Worm (Caenorhabditis elegans) whole organism, late embryonic: ENCODE data around the gene gpdh-2.
A peak's percentile ranks its signal among the peaks of the same experiment; 100 is the strongest.

Experiments
- C08G9.2 ChIP-seq: sonication (generic microtip); optimal IDR thresholded peaks from 2 replicates; lab custom pipeline; 2016; ENCODE audit warnings: mild to moderate bottlenecking, missing genetic modification characterization, moderate library complexity, missing compliant biosample characterization
- F13H6.1 ChIP-seq: sonication (generic microtip); optimal IDR thresholded peaks from 2 replicates; lab custom pipeline; 2016; ENCODE audit warnings: missing genetic modification characterization, missing compliant biosample characterization
- K09A11.1 ChIP-seq: sonication (generic microtip); optimal IDR thresholded peaks from 2 replicates; lab custom pipeline; 2017; ENCODE audit warnings: antibody characterized with exemption, mild to moderate bottlenecking, missing genetic modification characterization, missing compliant biosample characterization; ENCODE audit not compliant: insufficient read depth
- T23F11.4 ChIP-seq: fragments of 200-800 bp; sonication (Bioruptor generic); optimal IDR thresholded peaks from 2 replicates; lab custom pipeline; 2018; ENCODE audit warnings: mild to moderate bottlenecking, missing genetic modification characterization, missing compliant biosample characterization
- ahr-1 ChIP-seq: sonication (generic microtip); optimal IDR thresholded peaks from 2 replicates; lab custom pipeline; 2016; ENCODE audit warnings: missing genetic modification characterization, missing compliant biosample characterization
- ama-1 ChIP-seq: fragments of 150-350 bp; optimal IDR thresholded peaks from 2 replicates; lab custom pipeline; 2014
- ceh-14 ChIP-seq: sonication (generic microtip); optimal IDR thresholded peaks from 2 replicates; lab custom pipeline; 2016; ENCODE audit warnings: missing genotype, missing genetic modification characterization, missing compliant biosample characterization
- ceh-18 ChIP-seq: sonication (generic microtip); optimal IDR thresholded peaks from 2 replicates; lab custom pipeline; 2016; ENCODE audit warnings: missing genetic modification characterization, missing compliant biosample characterization
- ceh-22 ChIP-seq: sonication (generic microtip); optimal IDR thresholded peaks from 2 replicates; lab custom pipeline; 2017; ENCODE audit warnings: missing biosample characterization, missing genetic modification characterization
- ceh-34 ChIP-seq: sonication (generic microtip); optimal IDR thresholded peaks from 2 replicates; lab custom pipeline; 2016; ENCODE audit warnings: mild to moderate bottlenecking, missing genetic modification characterization, missing compliant biosample characterization
- ceh-45 ChIP-seq: fragments of 200-800 bp; sonication (Bioruptor generic); IDR thresholded peaks from 2 replicates; pipeline ENCODE4 v1.3.6; 2022; ENCODE audit warnings: missing genetic modification reagents, missing genetic modification characterization, missing compliant biosample characterization
- che-1 ChIP-seq: sonication (generic microtip); optimal IDR thresholded peaks from 2 replicates; lab custom pipeline; 2016; ENCODE audit warnings: mild to moderate bottlenecking, missing genetic modification characterization, missing compliant biosample characterization
- dmd-4 ChIP-seq: sonication (generic microtip); optimal IDR thresholded peaks from 2 replicates; lab custom pipeline; 2016; ENCODE audit warnings: borderline replicate concordance, missing genetic modification characterization, missing compliant biosample characterization
- dve-1 ChIP-seq: sonication (generic microtip); optimal IDR thresholded peaks from 2 replicates; lab custom pipeline; 2017; ENCODE audit warnings: antibody characterized with exemption, mild to moderate bottlenecking, missing genetic modification characterization, missing compliant biosample characterization
- elt-2 ChIP-seq: sonication (generic microtip); optimal IDR thresholded peaks from 2 replicates; lab custom pipeline; 2016; ENCODE audit warnings: missing genetic modification reagents, missing genetic modification characterization, missing compliant biosample characterization
- ets-4 ChIP-seq: sonication (generic microtip); optimal IDR thresholded peaks from 2 replicates; lab custom pipeline; 2016; ENCODE audit warnings: missing genetic modification characterization, missing compliant biosample characterization
- eyg-1 ChIP-seq: sonication (generic microtip); optimal IDR thresholded peaks from 2 replicates; lab custom pipeline; 2016; ENCODE audit warnings: missing genotype, missing genetic modification characterization, missing compliant biosample characterization
- fkh-10 ChIP-seq: fragments of 150-350 bp; optimal IDR thresholded peaks from 2 replicates; lab custom pipeline; 2014; ENCODE audit warnings: missing biosample characterization, missing genetic modification reagents, missing genetic modification characterization
- fkh-6 ChIP-seq: sonication (generic microtip); optimal IDR thresholded peaks from 2 replicates; lab custom pipeline; 2016; ENCODE audit warnings: missing genetic modification characterization, missing compliant biosample characterization
- hlh-30 ChIP-seq: sonication (generic microtip); optimal IDR thresholded peaks from 2 replicates; lab custom pipeline; 2017; ENCODE audit warnings: antibody characterized with exemption, missing genetic modification characterization, missing compliant biosample characterization; ENCODE audit not compliant: insufficient read depth
- hlh-6 ChIP-seq: sonication (generic microtip); optimal IDR thresholded peaks from 2 replicates; lab custom pipeline; 2016; ENCODE audit warnings: missing genotype, missing genetic modification characterization, missing compliant biosample characterization
- hlh-8 ChIP-seq: sonication (generic microtip); optimal IDR thresholded peaks from 2 replicates; lab custom pipeline; 2016; ENCODE audit warnings: missing genotype, missing genetic modification characterization, missing compliant biosample characterization
- lim-6 ChIP-seq: sonication (generic microtip); optimal IDR thresholded peaks from 2 replicates; lab custom pipeline; 2016; ENCODE audit warnings: missing genetic modification characterization, missing compliant biosample characterization
- odd-2 ChIP-seq: sonication (generic microtip); optimal IDR thresholded peaks from 2 replicates; lab custom pipeline; 2017; ENCODE audit warnings: antibody characterized with exemption, mild to moderate bottlenecking, missing genetic modification characterization, missing compliant biosample characterization
- pha-4 ChIP-seq: fragments of 150-350 bp; optimal IDR thresholded peaks from 2 replicates; lab custom pipeline; 2018; ENCODE audit warnings: missing biosample characterization, missing genetic modification reagents, missing genetic modification characterization
- pros-1 ChIP-seq: fragments of 150-350 bp; optimal IDR thresholded peaks from 2 replicates; lab custom pipeline; 2014; ENCODE audit warnings: missing biosample characterization, missing genetic modification reagents, missing genetic modification characterization
- rnt-1 ChIP-seq: sonication (generic microtip); optimal IDR thresholded peaks from 2 replicates; lab custom pipeline; 2016; ENCODE audit warnings: missing genetic modification characterization, missing compliant biosample characterization
- sox-2 ChIP-seq: fragments of 200-800 bp; sonication (Bioruptor generic); IDR thresholded peaks from 2 replicates; pipeline ENCODE4 v1.3.6; 2022; ENCODE audit warnings: missing genetic modification reagents, missing genetic modification characterization, missing compliant biosample characterization
- syd-9 ChIP-seq: sonication (generic microtip); optimal IDR thresholded peaks from 2 replicates; lab custom pipeline; 2016; ENCODE audit warnings: mild to moderate bottlenecking, missing genetic modification characterization, moderate library complexity, missing compliant biosample characterization
- tbx-2 ChIP-seq: sonication (generic microtip); optimal IDR thresholded peaks from 2 replicates; lab custom pipeline; 2016; ENCODE audit warnings: missing genetic modification characterization, missing compliant biosample characterization
- tbx-7 ChIP-seq: sonication (generic microtip); optimal IDR thresholded peaks from 2 replicates; lab custom pipeline; 2016; ENCODE audit warnings: missing genotype, missing genetic modification characterization, missing compliant biosample characterization
- unc-42 ChIP-seq: sonication (generic microtip); optimal IDR thresholded peaks from 2 replicates; lab custom pipeline; 2016; ENCODE audit warnings: missing genotype, missing genetic modification characterization, missing compliant biosample characterization
- unc-55 ChIP-seq: sonication (generic microtip); optimal IDR thresholded peaks from 2 replicates; lab custom pipeline; 2017; ENCODE audit warnings: missing biosample characterization, missing genetic modification reagents, missing genetic modification characterization
- unc-86 ChIP-seq: sonication (generic microtip); optimal IDR thresholded peaks from 2 replicates; lab custom pipeline; 2016; ENCODE audit warnings: missing genetic modification characterization, missing compliant biosample characterization
- zip-5 ChIP-seq: sonication (generic microtip); optimal IDR thresholded peaks from 2 replicates; lab custom pipeline; 2016; ENCODE audit warnings: missing genetic modification characterization, missing compliant biosample characterization
- ztf-16 ChIP-seq: sonication (generic microtip); optimal IDR thresholded peaks from 2 replicates; lab custom pipeline; 2017; ENCODE audit warnings: missing genetic modification characterization, missing compliant biosample characterization

Gene gpdh-2

DNA sequence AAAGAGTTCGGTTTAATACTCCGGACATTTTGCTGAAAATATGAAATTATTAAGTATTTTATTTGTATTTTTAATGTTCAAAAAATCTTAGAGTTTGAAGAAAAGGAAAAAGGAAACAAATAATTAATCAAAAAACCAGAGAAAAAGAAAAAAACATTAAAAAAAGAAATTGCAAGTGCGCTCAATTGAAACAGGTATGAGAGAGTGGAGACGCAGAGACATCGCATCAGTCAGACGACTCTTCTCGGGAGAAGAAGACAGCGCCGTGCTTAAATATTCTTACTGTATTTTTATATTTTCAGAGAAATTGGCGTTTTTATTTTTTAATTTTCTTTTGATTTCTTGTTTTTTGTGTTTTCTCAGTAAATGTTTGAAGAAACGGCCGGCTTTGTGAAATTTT is 10.9 kb downstream of the gpdh-2 start, which contains the start of gene mrpl-36:
Gene mrpl-36 (minus strand): TSS at position 34 of the 400 bp plus-strand sequence.
- TF ChIP-seq dmd-4 (tag; lab: Kevin White, UChicago) (no peak), unc-55 (peak; percentile 11)

DNA sequence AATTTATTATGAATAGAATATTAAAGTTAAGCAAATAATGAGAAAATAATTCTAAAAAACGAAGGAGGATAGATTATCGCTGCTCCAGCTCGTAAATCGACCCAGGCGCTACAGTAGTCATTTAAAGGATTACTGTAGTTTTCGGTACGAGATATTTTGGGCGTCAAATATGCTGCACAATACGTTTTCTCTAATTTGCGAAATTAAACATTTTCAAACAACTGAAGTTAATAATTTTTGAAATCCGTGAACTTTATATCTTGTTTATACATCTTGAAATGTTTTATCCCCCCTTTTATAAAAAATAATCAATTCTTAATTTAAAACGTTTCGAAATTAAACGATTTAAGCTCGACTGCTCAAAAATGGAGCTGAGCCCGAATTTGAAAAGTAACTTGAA is 12.9 kb downstream of the gpdh-2 start, which contains the start of gene K11H3.2:
Gene K11H3.2 (plus strand): TSS at position 301 of the 400 bp plus-strand sequence.
- no peak for TF ChIP-seq T23F11.4
- TF ChIP-seq C08G9.2 (tag; lab: Kevin White, UChicago), result no peak
- TF ChIP-seq fkh-10 (GFP tag; lab: Kevin White, UChicago), result no peak
- no peak for TF ChIP-seq dve-1 (tag; lab: Kevin White, UChicago)
- TF ChIP-seq ceh-45 (GFP tag; lab: Robert Waterston, UW), result no peak
- no peak for TF ChIP-seq K09A11.1
- no peak for TF ChIP-seq F13H6.1 (tag; lab: Kevin White, UChicago)
- no peak for TF ChIP-seq ceh-34 (tag; lab: Kevin White, UChicago)
- no peak for TF ChIP-seq lim-6
- no peak for TF ChIP-seq ama-1
- no peak for TF ChIP-seq unc-55
- TF ChIP-seq zip-5 (tag; lab: Kevin White, UChicago), result no peak
- no peak for TF ChIP-seq hlh-6
- TF ChIP-seq elt-2 (tag; lab: Kevin White, UChicago), result no peak
- no peak for TF ChIP-seq syd-9 (tag; lab: Kevin White, UChicago)

- TF ChIP-seq ceh-18 (tag; lab: Kevin White, UChicago), result no peak
- no peak for TF ChIP-seq ceh-34 (tag; lab: Kevin White, UChicago)
Observed at ce11 chrIII:9843715-9844114, 15.3 kb downstream of the gpdh-2 start, which contains the start of gene K11H3.5. K11H3.5 (plus strand) TSS chrIII:9843768.

- no peak for TF ChIP-seq tbx-7 (tag; lab: Kevin White, UChicago)
- TF ChIP-seq pha-4, result no peak
- TF ChIP-seq ets-4, result no peak
- TF ChIP-seq ceh-22 (tag; lab: Kevin White, UChicago), result no peak
- no peak for TF ChIP-seq dmd-4 (tag; lab: Kevin White, UChicago)
- no peak for TF ChIP-seq hlh-30
- TF ChIP-seq unc-86 (tag; lab: Kevin White, UChicago), result no peak
- no peak for TF ChIP-seq unc-42
- TF ChIP-seq, all 69 proteins: peak for 0
Observed at ce11 chrIII:9834888-9835287, 24.1 kb downstream of the gpdh-2 start, which contains the start of gene K11H3.8. K11H3.8 (plus strand) TSS chrIII:9835188.

- no peak for TF ChIP-seq ahr-1 (tag; lab: Kevin White, UChicago)
- TF ChIP-seq ztf-16, result no peak
- no peak for TF ChIP-seq sox-2 (GFP tag; lab: Robert Waterston, UW)
- no peak for TF ChIP-seq elt-2 (tag; lab: Kevin White, UChicago)
- no peak for TF ChIP-seq ceh-14 (tag; lab: Kevin White, UChicago)
- TF ChIP-seq che-1 (tag; lab: Kevin White, UChicago), result no peak
- no peak for TF ChIP-seq eyg-1 (tag; lab: Kevin White, UChicago)
- TF ChIP-seq pros-1 (tag; lab: Kevin White, UChicago), result no peak
- no peak for TF ChIP-seq tbx-2 (tag; lab: Kevin White, UChicago)
- TF ChIP-seq fkh-6 (tag; lab: Kevin White, UChicago), result no peak
- TF ChIP-seq hlh-8 (tag; lab: Kevin White, UChicago), result no peak
- TF ChIP-seq T23F11.4, result no peak
- no peak for TF ChIP-seq ceh-45 (GFP tag; lab: Robert Waterston, UW)
- no peak for TF ChIP-seq rnt-1 (tag; lab: Kevin White, UChicago)
- no peak for TF ChIP-seq odd-2 (tag; lab: Kevin White, UChicago)
Observed at ce11 chrIII:9832569-9832968, 26.4 kb downstream of the gpdh-2 start.
